Worm (Caenorhabditis elegans) whole organism, L4 larva: ENCODE measurements around the gene pnn-1.

Experiments
- D1046.2 ChIP-seq: fragments of 200-800 bp; sonication (Bioruptor generic); IDR thresholded peaks from 2 replicates; pipeline ENCODE4 v1.3.6; 2022; ENCODE audit warnings: missing genetic modification characterization, missing compliant biosample characterization
- F37D6.2 ChIP-seq: sonication (generic microtip); optimal IDR thresholded peaks from 2 replicates; lab custom pipeline; 2016; ENCODE audit warnings: mild to moderate bottlenecking, missing genetic modification characterization, missing compliant biosample characterization
- F44E2.7 ChIP-seq: fragments of 200-800 bp; sonication (Bioruptor generic); IDR thresholded peaks from 2 replicates; pipeline ENCODE4 v2.1.2; 2022; ENCODE audit warnings: missing genetic modification characterization, missing compliant biosample characterization
- R02D3.7 ChIP-seq: fragments of 150-350 bp; sonication (generic microtip); optimal IDR thresholded peaks from 3 replicates; lab custom pipeline; 2014; ENCODE audit warnings: missing biosample characterization, missing genetic modification characterization
- Y48G9A.11 ChIP-seq: fragments of 200-800 bp; sonication (Bioruptor generic); IDR thresholded peaks from 2 replicates; pipeline ENCODE4 v1.3.6; 2022; ENCODE audit warnings: missing genetic modification reagents, missing genetic modification characterization, missing compliant biosample characterization
- ZK546.5 ChIP-seq, 2 experiments: sonication (generic microtip); optimal IDR thresholded peaks; 2 replicates each; lab custom pipeline; 2017; ENCODE audit warnings: missing biosample characterization in 2 of 2, missing genetic modification characterization in 2 of 2
- aha-1 ChIP-seq: fragments of 150-350 bp; peaks from one replicate; lab custom pipeline; 2014; ENCODE audit warnings: missing biosample characterization, missing genetic modification characterization
- ama-1 ChIP-seq: fragments of 150-350 bp; optimal IDR thresholded peaks from 2 replicates; lab custom pipeline; 2014; ENCODE audit warnings: inconsistent platforms, mixed read lengths
- arid-1 ChIP-seq: fragments of 200-800 bp; sonication (Bioruptor generic); conservative IDR thresholded peaks from 2 replicates; pipeline ENCODE4 v1.3.6; 2022; ENCODE audit warnings: missing genetic modification reagents, missing genetic modification characterization, missing compliant biosample characterization
- attf-4 ChIP-seq: sonication (generic microtip); optimal IDR thresholded peaks from 3 replicates; lab custom pipeline; 2017; ENCODE audit warnings: missing biosample characterization, missing genetic modification characterization
- ceh-28 ChIP-seq: fragments of 150-350 bp; optimal IDR thresholded peaks from 2 replicates; lab custom pipeline; 2014; ENCODE audit warnings: missing biosample characterization, missing genetic modification reagents, missing genetic modification characterization
- ceh-44 ChIP-seq: fragments of 200-800 bp; sonication (Bioruptor generic); IDR thresholded peaks from 2 replicates; pipeline ENCODE4 v1.3.6; 2022; ENCODE audit warnings: missing genetic modification reagents, missing genetic modification characterization, missing compliant biosample characterization
- ceh-62 ChIP-seq: sonication (generic microtip); optimal IDR thresholded peaks from 2 replicates; lab custom pipeline; 2017; ENCODE audit warnings: missing biosample characterization, missing genetic modification characterization
- ces-1 ChIP-seq: fragments of 150-350 bp; sonication (generic microtip); optimal IDR thresholded peaks from 4 replicates; lab custom pipeline; 2014; ENCODE audit warnings: missing biosample characterization, missing genetic modification reagents, missing genetic modification characterization
- dmd-6 ChIP-seq: fragments of 200-800 bp; sonication (Bioruptor generic); IDR thresholded peaks from 2 replicates; pipeline ENCODE4 v1.3.6; 2022; ENCODE audit warnings: missing genetic modification reagents, missing genetic modification characterization, missing compliant biosample characterization
- dmd-8 ChIP-seq: fragments of 200-800 bp; sonication (Bioruptor generic); IDR thresholded peaks from 2 replicates; pipeline ENCODE4 v1.3.6; 2022; ENCODE audit warnings: missing genetic modification characterization, missing compliant biosample characterization
- duxl-1 ChIP-seq: sonication (generic microtip); optimal IDR thresholded peaks from 2 replicates; lab custom pipeline; 2016; ENCODE audit warnings: mild to moderate bottlenecking, missing genetic modification characterization, moderate library complexity, missing compliant biosample characterization; ENCODE audit not compliant: poor library complexity
- hlh-11 ChIP-seq: fragments of 200-800 bp; sonication (Bioruptor generic); optimal IDR thresholded peaks from 2 replicates; lab custom pipeline; 2018; ENCODE audit warnings: mild to moderate bottlenecking, missing genetic modification characterization, missing compliant biosample characterization
- lim-7 ChIP-seq: fragments of 200-800 bp; sonication (Bioruptor generic); IDR thresholded peaks from 2 replicates; pipeline ENCODE4 v1.3.6; 2022; ENCODE audit warnings: missing genetic modification characterization, missing compliant biosample characterization
- lin-13 ChIP-seq: fragments of 150-350 bp; optimal IDR thresholded peaks from 2 replicates; lab custom pipeline; 2014; ENCODE audit warnings: missing biosample characterization, missing genetic modification reagents, missing genetic modification characterization
- lin-15B ChIP-seq: fragments of 150-350 bp; sonication (generic microtip); optimal IDR thresholded peaks from 3 replicates; lab custom pipeline; 2014; ENCODE audit warnings: missing biosample characterization, missing genetic modification characterization
- lin-29 ChIP-seq: fragments of 200-800 bp; sonication (Bioruptor generic); IDR thresholded peaks from 2 replicates; pipeline ENCODE4 v1.3.6; 2022; ENCODE audit warnings: missing genetic modification reagents, missing genetic modification characterization, missing compliant biosample characterization
- lin-39 ChIP-seq: fragments of 150-350 bp; optimal IDR thresholded peaks from 2 replicates; lab custom pipeline; 2014; ENCODE audit warnings: missing biosample characterization, missing genetic modification reagents, missing genetic modification characterization
- lir-3 ChIP-seq: sonication (generic microtip); optimal IDR thresholded peaks from 2 replicates; lab custom pipeline; 2016; ENCODE audit warnings: mild to moderate bottlenecking, missing genetic modification characterization, missing compliant biosample characterization
- madf-9 ChIP-seq: fragments of 200-800 bp; sonication (Bioruptor generic); conservative IDR thresholded peaks from 2 replicates; pipeline ENCODE4 v1.3.6; 2022; ENCODE audit warnings: missing genetic modification reagents, missing genetic modification characterization, missing compliant biosample characterization
- mdl-1 ChIP-seq, 2 experiments: fragments of 150-350 bp in 1 of 2; sonication (generic microtip) in 1 of 2; optimal IDR thresholded peaks; 2 replicates each; lab custom pipeline; 2014 to 2017; ENCODE audit warnings: missing biosample characterization in 2 of 2, missing genetic modification characterization in 2 of 2
- mdt-29 ChIP-seq: fragments of 200-800 bp; sonication (Bioruptor generic); IDR thresholded peaks from 2 replicates; pipeline ENCODE4 v1.3.6; 2022; ENCODE audit warnings: missing genetic modification reagents, missing genetic modification characterization, missing compliant biosample characterization
- mep-1 ChIP-seq: fragments of 150-350 bp; sonication (generic microtip); optimal IDR thresholded peaks from 3 replicates; lab custom pipeline; 2014; ENCODE audit warnings: missing biosample characterization, missing genetic modification characterization
- nhr-102 ChIP-seq: sonication (generic microtip); optimal IDR thresholded peaks from 2 replicates; lab custom pipeline; 2016; ENCODE audit warnings: mild to moderate bottlenecking, missing genetic modification characterization, moderate library complexity, missing compliant biosample characterization
- nhr-11 ChIP-seq: fragments of 150-350 bp; optimal IDR thresholded peaks from 2 replicates; lab custom pipeline; 2014; ENCODE audit warnings: missing biosample characterization, missing genetic modification characterization
- nhr-237 ChIP-seq: sonication (generic microtip); optimal IDR thresholded peaks from 2 replicates; lab custom pipeline; 2017; ENCODE audit warnings: missing biosample characterization, missing genetic modification characterization
- nhr-25 ChIP-seq: sonication (generic microtip); optimal IDR thresholded peaks from 2 replicates; lab custom pipeline; 2017; ENCODE audit warnings: missing genetic modification characterization, mild to moderate bottlenecking, missing compliant biosample characterization, antibody characterized with exemption, moderate library complexity, borderline replicate concordance; ENCODE audit not compliant: insufficient read depth
- nhr-28 ChIP-seq: fragments of 150-350 bp; optimal IDR thresholded peaks from 2 replicates; lab custom pipeline; 2014; ENCODE audit warnings: missing biosample characterization, missing genetic modification characterization
- nhr-41 ChIP-seq: fragments of 200-800 bp; sonication (Bioruptor generic); IDR thresholded peaks from 2 replicates; pipeline ENCODE4 v1.3.6; 2022; ENCODE audit warnings: missing genetic modification reagents, missing genetic modification characterization, missing compliant biosample characterization
- nhr-48 ChIP-seq: sonication (generic microtip); optimal IDR thresholded peaks from 2 replicates; lab custom pipeline; 2016; ENCODE audit warnings: mild to moderate bottlenecking, missing genetic modification characterization, missing compliant biosample characterization
- nhr-6 ChIP-seq: fragments of 150-350 bp; optimal IDR thresholded peaks from 2 replicates; lab custom pipeline; 2014; ENCODE audit warnings: missing biosample characterization, missing genetic modification characterization
- nhr-76 ChIP-seq: fragments of 150-350 bp; optimal IDR thresholded peaks from 2 replicates; lab custom pipeline; 2014; ENCODE audit warnings: missing biosample characterization, missing genetic modification characterization
- php-3 ChIP-seq: fragments of 200-800 bp; sonication (Bioruptor generic); IDR thresholded peaks from 2 replicates; pipeline ENCODE4 v1.3.6; 2022; ENCODE audit warnings: missing genetic modification reagents, missing genetic modification characterization, missing compliant biosample characterization
- saeg-2 ChIP-seq: fragments of 200-800 bp; sonication (Bioruptor generic); IDR thresholded peaks from 2 replicates; pipeline ENCODE4 v1.3.6; 2022; ENCODE audit warnings: missing genetic modification reagents, missing genetic modification characterization, missing compliant biosample characterization
- set-16 ChIP-seq: fragments of 200-800 bp; sonication (Bioruptor generic); IDR thresholded peaks from 2 replicates; pipeline ENCODE4 v1.3.6; 2022; ENCODE audit warnings: missing genetic modification reagents, missing genetic modification characterization, missing compliant biosample characterization
- skn-1 ChIP-seq: fragments of 150-350 bp; optimal IDR thresholded peaks from 2 replicates; lab custom pipeline; 2014; ENCODE audit warnings: missing biosample characterization, missing genetic modification characterization
- snpc-1.2 ChIP-seq: fragments of 200-800 bp; sonication (Bioruptor generic); IDR thresholded peaks from 2 replicates; pipeline ENCODE4 v1.3.6; 2022; ENCODE audit warnings: missing genetic modification reagents, missing genetic modification characterization, missing compliant biosample characterization
- snpc-4 ChIP-seq: fragments of 150-350 bp; optimal IDR thresholded peaks from 2 replicates; lab custom pipeline; 2014; ENCODE audit warnings: missing biosample characterization, missing genetic modification characterization
- spr-3 ChIP-seq: fragments of 200-800 bp; sonication (Bioruptor generic); optimal IDR thresholded peaks from 2 replicates; lab custom pipeline; 2018; ENCODE audit warnings: mild to moderate bottlenecking, missing genetic modification characterization, missing compliant biosample characterization
- tag-97 ChIP-seq: fragments of 200-800 bp; sonication (Bioruptor generic); IDR thresholded peaks from 2 replicates; pipeline ENCODE4 v1.3.6; 2022; ENCODE audit warnings: missing genetic modification characterization, missing compliant biosample characterization
- tra-1 ChIP-seq: fragments of 200-800 bp; sonication (Bioruptor generic); IDR thresholded peaks from 2 replicates; pipeline ENCODE4 v1.3.6; 2022; ENCODE audit warnings: missing genetic modification reagents, missing genetic modification characterization, missing compliant biosample characterization
- unc-62 ChIP-seq, 3 experiments: fragments of 150-350 bp in 1 of 3; sonication (generic microtip); optimal IDR thresholded peaks in 2 of 3; peaks in 1 of 3; 1 replicate in 1 of 3; 2 replicates in 2 of 3; lab custom pipeline; 2014 to 2017; ENCODE audit warnings: missing biosample characterization in 3 of 3, missing genetic modification characterization in 3 of 3, missing genetic modification reagents in 3 of 3, missing genotype in 1 of 3
- zag-1 ChIP-seq: fragments of 150-350 bp; optimal IDR thresholded peaks from 2 replicates; lab custom pipeline; 2014; ENCODE audit warnings: missing biosample characterization, missing genetic modification characterization
- zip-2 ChIP-seq: fragments of 150-350 bp; optimal IDR thresholded peaks from 2 replicates; lab custom pipeline; 2014; ENCODE audit warnings: missing biosample characterization, missing genetic modification characterization
- ztf-7 ChIP-seq: fragments of 150-350 bp; optimal IDR thresholded peaks from 2 replicates; lab custom pipeline; 2014; ENCODE audit warnings: missing biosample characterization, missing genetic modification characterization

The pnn-1 gene

ce11 chrV:13009843-13010242, 38.9 kb downstream of the pnn-1 start (continued):
- TF ChIP-seq lin-13 (GFP tag; lab: Kevin White, UChicago): peak; percentile 9
- TF ChIP-seq, all 104 proteins: peak for 13

- TF ChIP-seq ceh-44 (GFP tag; lab: Robert Waterston, UW): no peak
- no peak for TF ChIP-seq ztf-7 (tag; lab: Kevin White, UChicago)
- TF ChIP-seq unc-62 (GFP tag; optimal IDR thresholded peaks at IDR 0.05 in 1 of 2; lab: Kevin White, UChicago): peak in 1 of 2 experiments; percentile 83
- TF ChIP-seq unc-62 (tag; optimal IDR thresholded peaks at IDR 0.05; lab: Kevin White, UChicago): no peak
- TF ChIP-seq nhr-48 (tag; lab: Kevin White, UChicago): peak; percentile 69
- TF ChIP-seq R02D3.7 (tag; lab: Kevin White, UChicago): no peak
- no peak for TF ChIP-seq lin-15B (tag; lab: Kevin White, UChicago)
- TF ChIP-seq mep-1: no peak
- TF ChIP-seq aha-1 (tag; lab: Kevin White, UChicago): no peak
- no peak for TF ChIP-seq snpc-4 (tag; lab: Kevin White, UChicago)
- no peak for TF ChIP-seq Y48G9A.11
- no peak for TF ChIP-seq nhr-11
- no peak for TF ChIP-seq skn-1 (tag; lab: Kevin White, UChicago)
- peak; percentile 37; the same call in 1 of the 2 replicates for TF ChIP-seq saeg-2 (GFP tag; lab: Robert Waterston, UW)
- no peak for TF ChIP-seq F44E2.7 (GFP tag; lab: Robert Waterston, UW)
- no peak for TF ChIP-seq arid-1 (GFP tag; lab: Robert Waterston, UW)
- no peak for TF ChIP-seq lin-13 (GFP tag; lab: Kevin White, UChicago)
- no peak for TF ChIP-seq mdt-29 (GFP tag; lab: Robert Waterston, UW)
- TF ChIP-seq tra-1 (GFP tag; lab: Robert Waterston, UW): peak; percentile 59; the same call in 1 of the 2 replicates
- peak; percentile 92 for TF ChIP-seq dmd-6 (GFP tag; lab: Robert Waterston, UW)
- no peak for TF ChIP-seq nhr-25 (tag; lab: Kevin White, UChicago)
- TF ChIP-seq lir-3 (tag; lab: Kevin White, UChicago): no peak
- no peak for TF ChIP-seq zag-1 (tag; lab: Kevin White, UChicago)
- TF ChIP-seq zip-2: no peak
- TF ChIP-seq ces-1 (GFP tag; lab: Kevin White, UChicago): no peak
- no peak for TF ChIP-seq snpc-1.2 (GFP tag; lab: Robert Waterston, UW)
- TF ChIP-seq nhr-6: no peak
- no peak for TF ChIP-seq attf-4
- no peak for TF ChIP-seq nhr-76
- peak; percentile 80 for TF ChIP-seq hlh-11 (tag; lab: Kevin White, UChicago)
- no peak for TF ChIP-seq ceh-62 (tag; lab: Kevin White, UChicago)
- no peak for TF ChIP-seq tag-97 (GFP tag; lab: Robert Waterston, UW)
- TF ChIP-seq mdl-1 (tag; optimal IDR thresholded peaks at IDR 0.05; lab: Kevin White, UChicago): no peak
- no peak for TF ChIP-seq ama-1
- no peak for TF ChIP-seq nhr-41 (GFP tag; lab: Robert Waterston, UW)
- no peak for TF ChIP-seq set-16
- no peak for TF ChIP-seq F37D6.2
- no peak for TF ChIP-seq spr-3 (GFP tag; lab: Kevin White, UChicago)
- peak; percentile 36 for TF ChIP-seq nhr-28 (tag; lab: Kevin White, UChicago)
- TF ChIP-seq dmd-8 (GFP tag; lab: Robert Waterston, UW): no peak
- TF ChIP-seq nhr-102 (tag; lab: Kevin White, UChicago): peak; percentile 80
- TF ChIP-seq madf-9: no peak
- TF ChIP-seq ceh-28 (tag; lab: Kevin White, UChicago): no peak
- no peak for TF ChIP-seq lin-29 (GFP tag; lab: Robert Waterston, UW)
- peak; percentile 66; the same call in 1 of the 2 replicates for TF ChIP-seq php-3
- TF ChIP-seq D1046.2: no peak
- TF ChIP-seq duxl-1: no peak
- no peak for TF ChIP-seq ZK546.5 (tag; optimal IDR thresholded peaks at IDR 0.05; lab: Kevin White, UChicago)
- no peak for TF ChIP-seq nhr-237 (tag; lab: Kevin White, UChicago)
- TF ChIP-seq lin-39 (tag; lab: Kevin White, UChicago): no peak
- no peak for TF ChIP-seq lim-7 (GFP tag; lab: Robert Waterston, UW)
Measured at ce11 chrV:13011904-13012303, 41.0 kb downstream of the pnn-1 start.
